Worm (Caenorhabditis elegans) whole organism, L2 larva: ENCODE measurements around the gene dkf-2.

Experiments used
- alr-1 ChIP-seq: fragments of 150-350 bp; optimal IDR thresholded peaks from 2 replicates; lab custom pipeline; 2014; ENCODE audit warnings: missing biosample characterization, missing genetic modification characterization
- aly-2 ChIP-seq: fragments of 150-350 bp; optimal IDR thresholded peaks from 2 replicates; lab custom pipeline; 2014; ENCODE audit warnings: missing biosample characterization, missing genetic modification characterization
- fos-1 ChIP-seq: fragments of 150-350 bp; optimal IDR thresholded peaks from 2 replicates; lab custom pipeline; 2014; ENCODE audit warnings: missing biosample characterization, missing genetic modification characterization
- lin-39 ChIP-seq: fragments of 150-350 bp; optimal IDR thresholded peaks from 2 replicates; lab custom pipeline; 2014; ENCODE audit warnings: missing biosample characterization, missing genetic modification reagents, missing genetic modification characterization
- mdl-1 ChIP-seq, 2 experiments: fragments of 150-350 bp in 1 of 2; sonication (generic microtip) in 1 of 2; optimal IDR thresholded peaks; 2 replicates each; lab custom pipeline; 2017; ENCODE audit warnings: missing biosample characterization in 2 of 2, missing genetic modification characterization in 2 of 2
- nhr-12 ChIP-seq: fragments of 150-350 bp; optimal IDR thresholded peaks from 2 replicates; lab custom pipeline; 2014; ENCODE audit warnings: missing biosample characterization, missing genetic modification characterization
- nhr-237 ChIP-seq: fragments of 150-350 bp; optimal IDR thresholded peaks from 2 replicates; lab custom pipeline; 2014; ENCODE audit warnings: missing biosample characterization, missing genetic modification characterization
- nhr-25 ChIP-seq: fragments of 150-350 bp; sonication (generic microtip); optimal IDR thresholded peaks from 3 replicates; lab custom pipeline; 2014; ENCODE audit warnings: missing biosample characterization, missing genetic modification characterization
- nhr-6 ChIP-seq: fragments of 150-350 bp; optimal IDR thresholded peaks from 2 replicates; lab custom pipeline; 2014; ENCODE audit warnings: missing biosample characterization, missing genetic modification characterization
- peb-1 ChIP-seq: fragments of 150-350 bp; optimal IDR thresholded peaks from 2 replicates; lab custom pipeline; 2014; ENCODE audit warnings: missing biosample characterization, missing genetic modification characterization
- ztf-11 ChIP-seq: sonication (generic microtip); optimal IDR thresholded peaks from 2 replicates; lab custom pipeline; 2017; ENCODE audit warnings: missing biosample characterization, missing genetic modification characterization

ce11 chrV:16816707-16817106, 69.3 kb downstream of the dkf-2 start:
- TF ChIP-seq nhr-25 (tag; lab: Kevin White, UChicago) (no peak), nhr-237 (no peak), nhr-12 (tag; lab: Kevin White, UChicago) (no peak), lin-39 (tag; lab: Kevin White, UChicago) (no peak), fos-1 (tag; lab: Kevin White, UChicago) (peak; percentile 42), peb-1 (tag; lab: Kevin White, UChicago) (no peak), ztf-11 (tag; lab: Kevin White, UChicago) (no peak), alr-1 (no peak), aly-2 (tag; lab: Kevin White, UChicago) (no peak), nhr-6 (tag; lab: Kevin White, UChicago) (no peak), mdl-1 (tag; optimal IDR thresholded peaks at IDR 0.05; lab: Kevin White, UChicago) (no peak)
